Worm (Caenorhabditis elegans) whole organism, mixed stage, embryonic: ENCODE measurements around the gene T25D1.2.

ENCODE experiments used
- M03D4.4 ChIP-seq: sonication (generic microtip); optimal IDR thresholded peaks from 2 replicates; lab custom pipeline; 2017; ENCODE audit warnings: mild to moderate bottlenecking, missing genetic modification characterization, missing compliant biosample characterization
- ceh-83 ChIP-seq: fragments of 200-800 bp; sonication (Bioruptor generic); optimal IDR thresholded peaks from 2 replicates; lab custom pipeline; 2018; ENCODE audit warnings: mild to moderate bottlenecking, missing genetic modification characterization, missing compliant biosample characterization
- mab-5 ChIP-seq: fragments of 150-350 bp; optimal IDR thresholded peaks from 2 replicates; lab custom pipeline; 2014; ENCODE audit warnings: missing biosample characterization, missing genetic modification characterization
- nhr-12 ChIP-seq: fragments of 150-350 bp; optimal IDR thresholded peaks from 2 replicates; lab custom pipeline; 2014; ENCODE audit warnings: missing biosample characterization, missing genetic modification characterization
- nhr-28 ChIP-seq: fragments of 150-350 bp; optimal IDR thresholded peaks from 2 replicates; lab custom pipeline; 2014; ENCODE audit warnings: missing biosample characterization, missing genetic modification characterization
- nhr-76 ChIP-seq: sonication (generic microtip); optimal IDR thresholded peaks from 2 replicates; lab custom pipeline; 2017; ENCODE audit warnings: missing biosample characterization, missing genetic modification characterization
- pha-4 ChIP-seq: fragments of 150-350 bp; optimal IDR thresholded peaks from 2 replicates; lab custom pipeline; 2018; ENCODE audit warnings: missing biosample characterization, missing genetic modification reagents, missing genetic modification characterization
- snpc-4 ChIP-seq: fragments of 150-350 bp; optimal IDR thresholded peaks from 2 replicates; lab custom pipeline; 2014; ENCODE audit warnings: missing biosample characterization, missing genetic modification characterization

ce11 chrX:16480232-16480631 lies 35.1 kb upstream of the T25D1.2 start:
- TF ChIP-seq mab-5 (tag; lab: Kevin White, UChicago): no peak
- no peak for TF ChIP-seq nhr-28 (tag; lab: Kevin White, UChicago)
- no peak for TF ChIP-seq snpc-4 (tag; lab: Kevin White, UChicago)
- no peak for TF ChIP-seq nhr-12 (tag; lab: Kevin White, UChicago)
- no peak for TF ChIP-seq ceh-83 (GFP tag; lab: Kevin White, UChicago)
- no peak for TF ChIP-seq pha-4 (tag; lab: Kevin White, UChicago)
- no peak for TF ChIP-seq M03D4.4
- TF ChIP-seq nhr-76 (tag; lab: Kevin White, UChicago): no peak
